Worm (Caenorhabditis elegans) whole organism, early embryonic: Measurements from ENCODE around the gene T15B7.1.

Source experiments
- B0310.2 ChIP-seq: sonication (generic microtip); optimal IDR thresholded peaks from 2 replicates; lab custom pipeline; 2016; ENCODE audit warnings: mild to moderate bottlenecking, missing genetic modification characterization, missing compliant biosample characterization
- F13C5.2 ChIP-seq: sonication (generic microtip); optimal IDR thresholded peaks from 2 replicates; lab custom pipeline; 2017; ENCODE audit warnings: mild to moderate bottlenecking, missing genetic modification characterization, inconsistent platforms, missing compliant biosample characterization
- aly-1 ChIP-seq: sonication (generic microtip); optimal IDR thresholded peaks from 2 replicates; lab custom pipeline; 2016; ENCODE audit warnings: missing genetic modification characterization, missing compliant biosample characterization
- ama-1 ChIP-seq: fragments of 150-350 bp; optimal IDR thresholded peaks from 2 replicates; lab custom pipeline; 2014
- ceh-13 ChIP-seq: fragments of 200-800 bp; sonication (Bioruptor generic); optimal IDR thresholded peaks from 2 replicates; lab custom pipeline; 2018; ENCODE audit warnings: mild to moderate bottlenecking, missing genetic modification characterization, missing compliant biosample characterization
- ceh-36 ChIP-seq: sonication (generic microtip); optimal IDR thresholded peaks from 2 replicates; lab custom pipeline; 2016; ENCODE audit warnings: missing genetic modification characterization, inconsistent platforms, missing compliant biosample characterization
- ets-7 ChIP-seq: sonication (generic microtip); optimal IDR thresholded peaks from 2 replicates; lab custom pipeline; 2016; ENCODE audit warnings: missing genotype, missing genetic modification characterization, missing compliant biosample characterization
- flt-1 ChIP-seq: fragments of 200-800 bp; sonication (Bioruptor generic); IDR thresholded peaks from 2 replicates; pipeline ENCODE4 v1.3.6; 2022; ENCODE audit warnings: missing genetic modification characterization, missing compliant biosample characterization
- hmbx-1 ChIP-seq: sonication (generic microtip); optimal IDR thresholded peaks from 2 replicates; lab custom pipeline; 2016; ENCODE audit warnings: mild to moderate bottlenecking, missing genetic modification characterization, missing compliant biosample characterization
- hmg-4 ChIP-seq: fragments of 200-800 bp; sonication (Bioruptor generic); optimal IDR thresholded peaks from 2 replicates; lab custom pipeline; 2018; ENCODE audit warnings: mild to moderate bottlenecking, missing genetic modification characterization, missing compliant biosample characterization
- hnd-1 ChIP-seq: sonication (generic microtip); optimal IDR thresholded peaks from 2 replicates; lab custom pipeline; 2016; ENCODE audit warnings: missing genetic modification characterization, missing compliant biosample characterization
- pes-1 ChIP-seq: fragments of 200-800 bp; sonication (Bioruptor generic); IDR thresholded peaks from 2 replicates; pipeline ENCODE4 v1.3.6; 2022; ENCODE audit warnings: missing genetic modification reagents, missing genetic modification characterization, missing compliant biosample characterization
- scrt-1 ChIP-seq: fragments of 200-800 bp; sonication (Bioruptor generic); IDR thresholded peaks from 2 replicates; pipeline ENCODE4 v1.3.6; 2022; ENCODE audit warnings: missing genetic modification characterization, missing compliant biosample characterization
- sea-1 ChIP-seq: fragments of 200-800 bp; sonication (Bioruptor generic); conservative IDR thresholded peaks from 2 replicates; pipeline ENCODE4 v1.3.6; 2022; ENCODE audit warnings: missing genetic modification characterization, missing compliant biosample characterization
- tbx-11 ChIP-seq: fragments of 200-800 bp; sonication (Bioruptor generic); IDR thresholded peaks from 2 replicates; pipeline ENCODE4 v1.3.6; 2022; ENCODE audit warnings: missing genetic modification characterization, missing compliant biosample characterization
- tbx-37 ChIP-seq: fragments of 200-800 bp; sonication (Bioruptor generic); conservative IDR thresholded peaks from 2 replicates; pipeline ENCODE4 v1.3.6; 2022; ENCODE audit warnings: missing genetic modification reagents, missing genetic modification characterization, missing compliant biosample characterization
- tra-4 ChIP-seq: sonication (generic microtip); optimal IDR thresholded peaks from 2 replicates; lab custom pipeline; 2017; ENCODE audit warnings: missing genetic modification characterization, missing compliant biosample characterization

Gene T15B7.1

DNA sequence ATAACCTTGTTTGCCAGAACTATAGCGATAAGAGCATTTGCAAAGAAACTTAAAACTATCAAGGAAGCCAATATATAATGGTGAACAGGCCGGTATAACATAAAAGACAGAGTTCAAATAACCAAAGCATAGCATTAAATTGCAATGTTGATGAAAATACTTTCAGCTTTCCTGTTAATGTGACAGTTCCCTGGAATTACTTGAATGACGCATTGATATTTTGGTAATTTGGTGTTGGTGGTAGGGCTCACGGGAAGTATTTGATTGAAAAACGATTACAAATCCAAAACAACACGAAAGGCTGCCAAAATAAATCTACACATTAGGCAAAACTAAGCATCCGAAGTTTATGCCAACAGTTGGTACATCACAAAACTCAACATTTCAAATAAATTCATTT lies 33.6 kb upstream of the T15B7.1 start, which contains the start of gene dmsr-16:
dmsr-16 (minus strand) TSS at position 101 of the 400 bp plus-strand sequence.
- TF ChIP-seq scrt-1 (GFP tag; lab: Robert Waterston, UW): no peak

DNA sequence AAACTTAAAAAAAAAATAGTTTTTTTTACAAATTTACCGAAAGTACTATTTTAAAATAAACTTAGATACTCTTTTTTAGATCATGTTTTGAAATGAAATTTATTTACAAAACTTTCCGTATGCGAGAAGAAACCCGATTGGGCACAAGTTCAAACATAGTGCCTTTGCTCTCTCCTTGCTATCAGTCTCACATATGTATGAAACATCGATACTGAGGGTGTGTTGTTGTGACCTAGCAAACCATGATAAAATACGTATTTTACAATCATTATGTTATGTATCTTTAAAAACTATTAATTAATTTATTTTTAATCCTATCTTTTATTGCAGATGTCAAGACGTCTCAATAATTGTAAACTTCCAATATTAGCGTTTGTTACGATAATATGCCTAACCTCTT lies 32.4 kb upstream of the T15B7.1 start:
- TF ChIP-seq ets-7: no peak
- TF ChIP-seq B0310.2: no peak
- TF ChIP-seq tbx-11: no peak
- no peak for TF ChIP-seq scrt-1 (GFP tag; lab: Robert Waterston, UW)
- TF ChIP-seq F13C5.2: no peak
- no peak for TF ChIP-seq tbx-37 (GFP tag; lab: Robert Waterston, UW)
- no peak for TF ChIP-seq hnd-1 (tag; lab: Kevin White, UChicago)
- TF ChIP-seq ceh-13 (GFP tag; lab: Kevin White, UChicago): no peak
- TF ChIP-seq sea-1 (GFP tag; lab: Robert Waterston, UW): no peak
- TF ChIP-seq aly-1: no peak
- no peak for TF ChIP-seq ceh-36 (tag; lab: Kevin White, UChicago)
- no peak for TF ChIP-seq tra-4
- no peak for TF ChIP-seq ama-1
- no peak for TF ChIP-seq hmg-4 (GFP tag; lab: Kevin White, UChicago)
- TF ChIP-seq pes-1 (GFP tag; lab: Robert Waterston, UW): no peak
- TF ChIP-seq hmbx-1 (tag; lab: Kevin White, UChicago): no peak

DNA sequence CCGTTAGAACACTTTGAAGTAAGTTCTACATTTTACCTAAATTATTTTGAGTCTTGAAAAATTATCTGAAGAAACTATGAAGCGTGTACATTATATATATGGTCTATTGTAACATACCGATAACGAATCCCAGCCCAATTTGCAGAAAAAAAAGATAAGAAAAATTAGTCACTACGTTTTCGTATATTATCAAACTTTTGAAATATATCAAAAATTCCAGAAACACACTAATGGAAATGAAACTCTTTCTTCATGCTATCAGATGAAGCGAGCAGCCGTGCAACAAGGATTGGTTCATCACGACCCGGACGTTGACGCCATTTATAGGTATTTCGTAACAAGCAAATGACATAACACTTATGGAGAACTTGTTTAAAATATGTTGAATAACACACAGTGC lies 30.7 kb upstream of the T15B7.1 start:
- TF ChIP-seq tbx-11: no peak
- no peak for TF ChIP-seq tra-4
- no peak for TF ChIP-seq flt-1 (GFP tag; lab: Robert Waterston, UW)
- no peak for TF ChIP-seq hnd-1 (tag; lab: Kevin White, UChicago)
- no peak for TF ChIP-seq ceh-36 (tag; lab: Kevin White, UChicago)
- TF ChIP-seq hmbx-1 (tag; lab: Kevin White, UChicago): no peak
- no peak for TF ChIP-seq pes-1 (GFP tag; lab: Robert Waterston, UW)
- TF ChIP-seq F13C5.2: no peak
- TF ChIP-seq ama-1: no peak
- no peak for TF ChIP-seq B0310.2
- TF ChIP-seq sea-1 (GFP tag; lab: Robert Waterston, UW): no peak
- no peak for TF ChIP-seq ceh-13 (GFP tag; lab: Kevin White, UChicago)
- TF ChIP-seq tbx-37 (GFP tag; lab: Robert Waterston, UW): no peak
- no peak for TF ChIP-seq ets-7
- no peak for TF ChIP-seq aly-1
- no peak for TF ChIP-seq scrt-1 (GFP tag; lab: Robert Waterston, UW)
- no peak for TF ChIP-seq hmg-4 (GFP tag; lab: Kevin White, UChicago)

DNA sequence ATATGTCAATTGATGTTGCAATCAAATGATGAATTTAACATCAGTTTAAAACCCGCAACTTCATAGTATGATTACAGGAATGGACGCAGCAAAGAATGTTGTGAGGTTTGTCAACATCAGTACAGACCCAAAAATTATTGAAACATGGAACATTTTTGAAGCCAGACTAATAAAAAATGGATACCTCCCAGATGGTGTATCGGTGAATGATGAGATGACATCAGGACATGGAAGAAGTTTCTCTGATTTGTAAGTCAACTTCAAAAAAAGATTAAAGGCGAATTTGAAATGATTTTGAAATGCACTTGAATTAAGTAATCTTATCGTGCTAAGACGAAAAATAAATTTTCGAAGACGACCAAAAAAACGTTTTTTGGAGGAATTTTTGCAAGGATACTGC lies 28.7 kb upstream of the T15B7.1 start:
- TF ChIP-seq ama-1 (no peak), tra-4 (no peak), hmg-4 (GFP tag; lab: Kevin White, UChicago) (no peak), sea-1 (GFP tag; lab: Robert Waterston, UW) (no peak), B0310.2 (no peak), ets-7 (no peak), ceh-36 (tag; lab: Kevin White, UChicago) (no peak), ceh-13 (GFP tag; lab: Kevin White, UChicago) (no peak), flt-1 (GFP tag; lab: Robert Waterston, UW) (no peak), tbx-37 (GFP tag; lab: Robert Waterston, UW) (no peak), F13C5.2 (no peak), scrt-1 (GFP tag; lab: Robert Waterston, UW) (no peak), aly-1 (no peak), hnd-1 (tag; lab: Kevin White, UChicago) (no peak), pes-1 (GFP tag; lab: Robert Waterston, UW) (no peak), hmbx-1 (tag; lab: Kevin White, UChicago) (no peak), tbx-11 (no peak)

DNA sequence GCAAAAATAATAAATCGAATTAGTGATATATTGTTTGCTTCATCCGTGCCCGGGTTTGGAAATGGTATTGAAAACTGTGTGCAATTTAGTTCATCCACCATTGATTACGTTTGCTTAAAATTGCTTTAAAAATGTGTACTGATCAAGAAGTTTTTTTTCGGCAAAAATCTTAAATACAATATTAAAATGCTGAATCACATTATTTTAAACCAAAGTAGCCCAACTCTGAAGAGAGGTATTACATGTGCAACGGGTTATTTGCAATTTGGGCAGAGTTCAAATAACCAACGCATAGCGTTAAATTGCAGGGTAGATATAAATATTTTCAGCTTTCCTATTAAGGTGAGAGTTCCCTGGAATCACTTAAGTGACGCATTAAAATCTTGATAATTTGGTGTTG lies 25.4 kb upstream of the T15B7.1 start, which contains the start of gene dmsr-14:
dmsr-14 (minus strand) TSS at position 101 of the 400 bp plus-strand sequence.
- TF ChIP-seq ceh-13 (GFP tag; lab: Kevin White, UChicago): no peak

DNA sequence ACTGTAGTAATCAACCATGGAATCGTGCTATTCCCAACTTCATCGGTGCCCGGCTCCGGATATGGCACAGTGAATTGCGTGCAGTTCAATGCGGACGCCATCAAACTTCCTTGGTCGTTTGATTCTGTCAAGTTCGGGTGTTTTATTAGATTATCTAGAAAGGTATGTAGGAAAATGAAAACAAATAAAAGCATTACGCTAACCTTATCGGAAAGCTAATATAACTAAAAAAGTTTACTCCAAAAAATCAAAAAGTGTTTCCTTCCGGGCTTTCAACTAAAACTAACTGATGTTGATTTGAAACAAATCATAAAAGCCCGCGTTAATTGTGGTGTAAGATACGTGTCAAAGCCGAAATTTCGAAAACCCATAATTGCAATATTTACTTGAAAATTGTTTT lies 22.7 kb upstream of the T15B7.1 start, which contains the start of gene dmsr-13:
dmsr-13 (minus strand) TSS at position 101 of the 400 bp plus-strand sequence.
- TF ChIP-seq F13C5.2: no peak
- TF ChIP-seq tbx-11: no peak
- TF ChIP-seq flt-1 (GFP tag; lab: Robert Waterston, UW): no peak
- no peak for TF ChIP-seq scrt-1 (GFP tag; lab: Robert Waterston, UW)
- no peak for TF ChIP-seq pes-1 (GFP tag; lab: Robert Waterston, UW)
- TF ChIP-seq aly-1: no peak
- no peak for TF ChIP-seq ets-7
- TF ChIP-seq ama-1: no peak
- TF ChIP-seq hnd-1 (tag; lab: Kevin White, UChicago): no peak
- TF ChIP-seq sea-1 (GFP tag; lab: Robert Waterston, UW): no peak
- TF ChIP-seq B0310.2: no peak

DNA sequence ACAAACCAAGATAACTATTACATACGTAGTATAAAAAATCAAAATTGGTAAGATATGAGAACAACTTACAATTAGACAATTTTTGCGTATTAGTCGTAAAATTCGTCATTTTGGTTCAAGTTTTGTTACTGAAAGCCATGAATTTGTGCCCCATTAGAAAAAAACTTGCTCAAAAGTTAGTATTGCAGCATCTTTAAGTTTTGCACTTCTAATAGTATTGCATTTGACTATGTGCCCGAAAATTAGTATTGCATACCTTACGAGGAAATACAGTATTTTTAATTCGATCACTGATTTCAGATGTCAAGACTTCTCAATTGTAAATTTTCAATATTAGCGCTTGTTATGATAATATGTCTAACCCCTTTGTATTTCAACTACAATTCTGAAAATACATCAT lies 21.0 kb upstream of the T15B7.1 start, which contains the start of gene T15B7.8:
T15B7.8 (plus strand) TSS at position 301 of the 400 bp plus-strand sequence.
- TF ChIP-seq hmbx-1 (tag; lab: Kevin White, UChicago) (no peak), B0310.2 (no peak), ets-7 (no peak), tra-4 (no peak), ceh-13 (GFP tag; lab: Kevin White, UChicago) (no peak), F13C5.2 (no peak), tbx-37 (GFP tag; lab: Robert Waterston, UW) (no peak), hmg-4 (GFP tag; lab: Kevin White, UChicago) (no peak), aly-1 (no peak), flt-1 (GFP tag; lab: Robert Waterston, UW) (no peak), ama-1 (no peak), scrt-1 (GFP tag; lab: Robert Waterston, UW) (no peak), pes-1 (GFP tag; lab: Robert Waterston, UW) (no peak), sea-1 (GFP tag; lab: Robert Waterston, UW) (no peak), tbx-11 (no peak), ceh-36 (tag; lab: Kevin White, UChicago) (no peak), hnd-1 (tag; lab: Kevin White, UChicago) (no peak)

DNA sequence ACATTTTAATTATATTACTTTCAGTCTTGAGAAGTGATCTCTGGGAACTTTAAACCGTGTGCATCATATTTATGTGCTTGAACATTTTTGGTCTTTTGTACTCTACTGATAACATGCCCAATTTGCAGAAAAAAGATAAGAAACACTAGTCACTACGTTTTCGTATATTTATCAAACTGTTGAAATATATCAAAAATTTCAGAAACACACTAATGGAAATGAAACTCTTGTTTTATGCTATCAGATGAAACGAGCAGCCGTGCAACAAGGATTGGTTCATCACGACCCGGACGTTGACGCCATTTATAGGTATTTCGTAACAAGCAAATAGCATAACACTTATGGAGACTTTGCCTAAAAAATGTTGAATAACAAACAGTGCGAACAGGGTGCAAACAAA lies 19.1 kb upstream of the T15B7.1 start:
- TF ChIP-seq hnd-1 (tag; lab: Kevin White, UChicago) (no peak), tbx-11 (no peak), pes-1 (GFP tag; lab: Robert Waterston, UW) (no peak), tra-4 (no peak), ceh-36 (tag; lab: Kevin White, UChicago) (no peak), B0310.2 (no peak), F13C5.2 (no peak), hmg-4 (GFP tag; lab: Kevin White, UChicago) (no peak)
